Fruit fly (Drosophila melanogaster): Measurements from ENCODE around the gene CG14301.

The CG14301 gene

DNA sequence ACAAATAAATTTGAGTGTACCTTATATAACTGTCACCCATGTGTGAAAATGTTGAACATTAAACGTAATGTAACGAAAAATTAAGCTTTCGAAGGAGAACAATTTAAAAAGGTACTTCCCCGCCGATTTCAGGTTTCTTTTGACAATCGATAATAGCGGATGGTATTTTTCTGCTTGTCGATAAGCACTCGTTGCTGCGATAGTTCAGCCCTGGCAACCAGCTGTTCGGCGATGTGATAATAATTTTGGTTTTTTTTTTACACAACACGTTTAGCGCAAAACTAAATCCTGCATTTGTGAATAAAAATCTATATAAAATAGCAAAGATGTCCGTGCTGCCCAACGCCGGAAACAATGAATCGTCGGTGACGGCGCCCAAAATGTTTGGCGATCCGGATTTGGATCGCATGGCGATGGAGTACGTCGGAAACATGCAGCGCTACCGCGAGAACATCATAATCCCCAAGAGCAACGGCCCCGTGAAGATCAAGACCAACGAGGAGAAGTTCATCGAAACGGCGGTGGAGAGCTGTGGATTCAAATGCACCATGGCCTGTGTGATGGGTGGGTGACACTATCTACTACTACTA is 26.5 kb upstream of the CG14301 start, which contains the start of gene CG31229 (continued):
- TF ChIP-seq B-H1 (GFP tag; IDR thresholded peaks at IDR 0.05) (no peak), CG14710 (tag; optimal IDR thresholded peaks at IDR 0.05) (no peak), CkIIα-i1 (GFP tag; IDR thresholded peaks at IDR 0.05) (no peak), Lpt (GFP tag; optimal IDR thresholded peaks at IDR 0.05) (no peak), CG6654 (GFP tag; optimal IDR thresholded peaks at IDR 0.05) (no peak), HLHmδ (GFP tag; optimal IDR thresholded peaks at IDR 0.05) (no peak), CG13775 (GFP tag; optimal IDR thresholded peaks at IDR 0.05) (no peak), Blimp-1 (GFP tag; optimal IDR thresholded peaks at IDR 0.05) (no peak), CG12236 (GFP tag; optimal IDR thresholded peaks at IDR 0.05) (no peak), CG16815 (GFP tag; optimal IDR thresholded peaks at IDR 0.05) (no peak), CG8359 (GFP tag; optimal IDR thresholded peaks at IDR 0.05; ENCODE audit: borderline replicate concordance) (no peak), sens (GFP tag) (peak; percentile 72), amos (GFP tag; IDR thresholded peaks at IDR 0.05; ENCODE audit: partially characterized antibody) (peak; percentile 55; the same call in 1 of the 2 replicates), Abd-B (GFP tag; optimal IDR thresholded peaks at IDR 0.05) (no peak), CG32767 (GFP tag; IDR thresholded peaks at IDR 0.05) (no peak), hb (GFP tag; IDR thresholded peaks at IDR 0.05; ENCODE audit: partially characterized antibody) (0 out of 3 replicates have a peak, but pooled peaks have one; percentile 37), Taf1 (GFP tag; IDR thresholded peaks at IDR 0.05) (no peak), CG4617 (GFP tag; optimal IDR thresholded peaks at IDR 0.05; ENCODE audit: borderline replicate concordance) (peak; percentile 41), ind (GFP tag; optimal IDR thresholded peaks at IDR 0.05) (no peak), CG5180 (GFP tag; optimal IDR thresholded peaks at IDR 0.05) (no peak), CG16813 (GFP tag; IDR thresholded peaks at IDR 0.05; ENCODE audit: partially characterized antibody) (peak; percentile 43; the same call in 2 of the 3 replicates), CG18619 (GFP tag; optimal IDR thresholded peaks at IDR 0.05) (no peak), Nf-YB (GFP tag; optimal IDR thresholded peaks at IDR 0.05) (no peak), CG9437 (GFP tag; optimal IDR thresholded peaks at IDR 0.05) (no peak), crc (GFP tag; optimal IDR thresholded peaks at IDR 0.05) (no peak), h (optimal IDR thresholded peaks at IDR 0.05) (no peak), CG10267 (tag; optimal IDR thresholded peaks at IDR 0.05) (peak; percentile 8), Sin3A (optimal IDR thresholded peaks at IDR 0.05) (peak; percentile 34), mirr (GFP tag; optimal IDR thresholded peaks at IDR 0.05) (no peak), bab2 (GFP tag; optimal IDR thresholded peaks at IDR 0.05) (no peak), fd102C (GFP tag; optimal IDR thresholded peaks at IDR 0.05) (no peak), CG11504 (tag; optimal IDR thresholded peaks at IDR 0.05) (no peak), CoRest (tag; optimal IDR thresholded peaks at IDR 0.05) (peak; percentile 5), nerfin-2 (GFP tag; IDR thresholded peaks at IDR 0.05; ENCODE audit: partially characterized antibody) (0 out of 2 replicates have a peak, but pooled peaks have one; percentile 24), repo (GFP tag; optimal IDR thresholded peaks at IDR 0.05) (no peak), CG7357 (GFP tag; IDR thresholded peaks at IDR 0.05) (no peak), CG14441 (GFP tag; IDR thresholded peaks at IDR 0.05) (no peak), Xrp1 (GFP tag; IDR thresholded peaks at IDR 0.05) (no peak), CrebB (tag; optimal IDR thresholded peaks at IDR 0.05) (no peak), mld (GFP tag; IDR thresholded peaks at IDR 0.05; ENCODE audit: partially characterized antibody) (0 out of 3 replicates have a peak, but pooled peaks have one; percentile 39), E2f2 (GFP tag; IDR thresholded peaks at IDR 0.05) (peak; percentile 94), D (optimal IDR thresholded peaks at IDR 0.05) (no peak), D (GFP tag; optimal IDR thresholded peaks at IDR 0.05) (no peak), NC2α (GFP tag; optimal IDR thresholded peaks at IDR 0.05) (no peak), bbx (GFP tag; IDR thresholded peaks at IDR 0.05; ENCODE audit: partially characterized antibody) (peak; percentile 27; the same call in 1 of the 2 replicates), eyg (GFP tag; optimal IDR thresholded peaks at IDR 0.05) (no peak), CG2875 (GFP tag; optimal IDR thresholded peaks at IDR 0.05) (no peak), ewg (GFP tag; optimal IDR thresholded peaks at IDR 0.05) (no peak), CG9817 (tag; optimal IDR thresholded peaks at IDR 0.05) (no peak), kah (GFP tag; optimal IDR thresholded peaks at IDR 0.05) (peak; percentile 63)
